Worm (Caenorhabditis elegans): ENCODE data around the gene ppfr-4.
A peak's percentile ranks its signal among the peaks of the same experiment; 100 is the strongest.

Gene ppfr-4

ce11 chrIII:2577982-2578381 is 41.8 kb upstream of the ppfr-4 start:
- TF ChIP-seq F22D6.2 (tag; optimal IDR thresholded peaks at IDR 0.05) (no peak), ztf-25 (GFP tag; IDR thresholded peaks at IDR 0.05) (no peak), hlh-12 (tag; optimal IDR thresholded peaks at IDR 0.05) (no peak), F49E8.2 (tag; optimal IDR thresholded peaks at IDR 0.05; ENCODE audit: insufficient read depth) (no peak), ceh-79 (tag; optimal IDR thresholded peaks at IDR 0.05) (no peak), lag-1 (GFP tag; IDR thresholded peaks at IDR 0.05) (no peak), F57C9.4 (tag; optimal IDR thresholded peaks at IDR 0.05) (no peak), mes-4 (tag; optimal IDR thresholded peaks at IDR 0.05) (no peak), lsy-27 (tag; optimal IDR thresholded peaks at IDR 0.05; ENCODE audit: borderline replicate concordance, insufficient read depth) (no peak), mxl-1 (tag; optimal IDR thresholded peaks at IDR 0.05) (no peak), lin-54 (GFP tag; optimal IDR thresholded peaks at IDR 0.05) (no peak), repo-1 (tag; optimal IDR thresholded peaks at IDR 0.05) (no peak), B0261.1 (tag; optimal IDR thresholded peaks at IDR 0.05) (no peak), snpc-1.1 (tag; optimal IDR thresholded peaks at IDR 0.05; ENCODE audit: insufficient read depth) (no peak)

DNA sequence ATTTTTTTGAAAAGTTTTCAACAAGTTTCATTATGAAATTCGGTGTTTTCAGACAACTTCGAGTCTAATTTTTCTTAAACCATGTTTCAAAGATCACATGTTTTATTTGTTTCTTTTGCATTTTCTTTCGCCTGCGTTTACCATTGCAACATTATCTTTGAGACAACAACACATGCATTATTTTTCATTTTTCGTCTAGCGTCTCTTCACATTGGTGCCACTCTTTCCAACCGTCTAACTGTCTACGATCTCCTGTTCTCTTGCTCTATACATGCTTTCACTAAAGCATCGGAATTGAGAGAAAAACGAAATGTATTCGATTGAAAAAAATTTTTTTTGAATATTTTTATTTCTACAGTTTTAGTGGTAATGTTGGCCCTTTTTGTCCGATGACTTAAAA is 41.2 kb upstream of the ppfr-4 start:
- TF ChIP-seq nhr-80 (tag; optimal IDR thresholded peaks at IDR 0.05) (peak; percentile 31), hmg-1.2 (GFP tag; IDR thresholded peaks at IDR 0.05) (peak; percentile 97), attf-5 (GFP tag; optimal IDR thresholded peaks at IDR 0.05) (peak; percentile 61), attf-6 (GFP tag; IDR thresholded peaks at IDR 0.05) (no peak), lin-40 (tag; optimal IDR thresholded peaks at IDR 0.05) (peak; percentile 3), ceh-79 (tag; optimal IDR thresholded peaks at IDR 0.05) (no peak), cebp-1 (GFP tag; IDR thresholded peaks at IDR 0.05) (no peak), cebp-1 (tag; optimal IDR thresholded peaks at IDR 0.05) (peak; percentile 53), ztf-25 (GFP tag; IDR thresholded peaks at IDR 0.05) (no peak)

ce11 chrIII:2578993-2579392 is 40.7 kb upstream of the ppfr-4 start, which contains the start of gene Y71H2B.8:
Gene Y71H2B.8 (plus strand): TSS chrIII:2579293.
- TF ChIP-seq gei-17 (GFP tag; optimal IDR thresholded peaks at IDR 0.05) (no peak), Y67H2A.10 (GFP tag; conservative IDR thresholded peaks at IDR 0.05) (no peak), lin-26 (GFP tag; IDR thresholded peaks at IDR 0.05) (no peak), madf-6 (GFP tag; IDR thresholded peaks at IDR 0.05) (no peak), repo-1 (tag; optimal IDR thresholded peaks at IDR 0.05) (no peak), mcd-1 (GFP tag; IDR thresholded peaks at IDR 0.05) (no peak), nfya-1 (tag; optimal IDR thresholded peaks at IDR 0.05; ENCODE audit: borderline replicate concordance, insufficient read depth) (no peak), hmg-20 (GFP tag; IDR thresholded peaks at IDR 0.05) (no peak), hlh-26 (GFP tag; conservative IDR thresholded peaks at IDR 0.05) (no peak)

DNA sequence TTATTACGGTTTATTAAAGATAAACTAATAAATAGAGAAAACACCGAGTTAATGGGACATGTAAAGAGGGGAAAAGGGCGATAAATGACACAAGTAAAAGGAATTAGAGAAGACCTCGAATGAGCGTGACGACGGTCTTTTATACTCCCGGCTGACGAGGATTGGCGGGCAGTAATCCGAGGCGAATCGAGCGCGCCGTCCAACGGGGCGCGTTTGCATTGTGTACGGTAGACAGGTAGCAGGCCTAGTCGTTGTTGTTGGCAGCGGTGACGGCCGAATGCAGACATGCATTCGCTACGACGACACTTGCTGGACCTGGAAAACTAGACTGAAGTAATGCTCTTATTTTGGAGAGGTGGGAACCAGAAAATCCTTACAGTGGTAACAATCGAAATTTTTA is 36.4 kb upstream of the ppfr-4 start:
- TF ChIP-seq madf-8 (GFP tag; conservative IDR thresholded peaks at IDR 0.05) (peak; percentile 71), D2030.7 (GFP tag; IDR thresholded peaks at IDR 0.05) (peak; percentile 22; the same call in 1 of the 2 replicates), madf-6 (GFP tag; IDR thresholded peaks at IDR 0.05) (peak; percentile 85), mcd-1 (GFP tag; IDR thresholded peaks at IDR 0.05) (peak; percentile 58), K11D2.4 (GFP tag; IDR thresholded peaks at IDR 0.05) (0 out of 2 replicates have a peak, but pooled peaks have one; percentile 18), dox-1 (GFP tag; IDR thresholded peaks at IDR 0.05) (peak; percentile 57; the same call in 1 of the 2 replicates), hsf-1 (GFP tag; IDR thresholded peaks at IDR 0.05) (0 out of 2 replicates have a peak, but pooled peaks have one; percentile 17), ztf-28 (GFP tag; IDR thresholded peaks at IDR 0.05) (0 out of 2 replicates have a peak, but pooled peaks have one; percentile 59), F33H1.4 (GFP tag; IDR thresholded peaks at IDR 0.05) (0 out of 2 replicates have a peak, but pooled peaks have one; percentile 32), hmg-1.2 (GFP tag; IDR thresholded peaks at IDR 0.05) (0 out of 2 replicates have a peak, but pooled peaks have one; percentile 6)
